Worm (Caenorhabditis elegans): ENCODE measurements around the gene T06E8.8.

T06E8.8 gene

DNA sequence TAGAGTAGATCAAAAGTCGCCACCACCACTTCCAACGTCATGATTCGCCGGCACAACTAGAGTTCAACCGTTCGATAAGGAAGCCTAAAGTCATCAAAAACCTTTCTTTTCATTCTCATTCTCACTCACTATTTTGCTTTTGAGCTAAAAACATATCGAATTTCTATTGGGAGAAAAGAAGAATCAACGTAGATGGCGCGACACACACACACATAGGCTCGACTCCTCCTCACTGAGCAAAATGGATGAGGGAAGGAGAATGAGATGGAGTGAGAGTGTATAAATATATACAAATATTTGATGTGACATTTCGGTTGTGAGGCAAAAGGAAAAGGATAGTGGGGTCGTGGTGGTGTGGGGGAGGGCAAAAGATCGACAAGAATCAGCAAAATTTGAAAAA lies 1.2 kb downstream of the T06E8.8 start:
- TF ChIP-seq blmp-1 (tag; optimal IDR thresholded peaks at IDR 0.05; ENCODE audit: insufficient read depth), result no peak
- TF ChIP-seq nhr-23 (tag; optimal IDR thresholded peaks at IDR 0.05), result no peak
- TF ChIP-seq F13H6.1 (tag; optimal IDR thresholded peaks at IDR 0.05), result peak; percentile 30
- no peak for TF ChIP-seq elt-1 (tag; optimal IDR thresholded peaks at IDR 0.05)
- no peak for TF ChIP-seq nhr-21 (tag; optimal IDR thresholded peaks at IDR 0.05)

DNA sequence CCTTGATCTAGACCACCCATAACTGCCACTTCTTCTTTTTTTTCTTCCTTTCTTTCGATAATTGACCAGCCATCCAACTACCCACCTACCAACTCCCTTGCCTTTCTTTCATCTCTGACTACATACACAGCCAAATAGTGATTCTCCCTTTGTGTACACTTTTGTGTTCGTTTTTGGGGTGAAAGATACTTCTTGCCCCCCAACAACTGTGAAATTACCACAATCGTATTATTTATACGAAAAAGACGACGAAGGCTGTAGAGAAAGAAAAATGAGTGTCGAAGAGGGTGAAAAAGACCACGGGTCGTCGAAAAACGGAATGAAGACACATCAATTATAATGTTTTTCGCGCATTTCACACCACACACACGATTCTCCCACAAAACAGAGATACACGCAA lies 3.0 kb downstream of the T06E8.8 start:
- TF ChIP-seq nhr-25 (tag; optimal IDR thresholded peaks at IDR 0.05) (peak; percentile 67), ztf-4 (tag; optimal IDR thresholded peaks at IDR 0.05) (no peak), peb-1 (tag; optimal IDR thresholded peaks at IDR 0.05) (no peak), nhr-237 (tag; optimal IDR thresholded peaks at IDR 0.05) (no peak), ztf-11 (tag; optimal IDR thresholded peaks at IDR 0.05) (no peak), ama-1 (optimal IDR thresholded peaks at IDR 0.05) (peak; percentile 42), unc-39 (tag; optimal IDR thresholded peaks at IDR 0.05) (no peak), sma-9 (GFP tag; optimal IDR thresholded peaks at IDR 0.05) (peak; percentile 12), sma-9 (tag; optimal IDR thresholded peaks at IDR 0.05) (no peak), crh-2 (tag; optimal IDR thresholded peaks at IDR 0.05) (peak; percentile 81), sma-3 (GFP tag; optimal IDR thresholded peaks at IDR 0.05) (peak; percentile 3), blmp-1 (tag; optimal IDR thresholded peaks at IDR 0.05; ENCODE audit: insufficient read depth) (peak; percentile 38), nhr-129 (tag; optimal IDR thresholded peaks at IDR 0.05) (no peak)

DNA sequence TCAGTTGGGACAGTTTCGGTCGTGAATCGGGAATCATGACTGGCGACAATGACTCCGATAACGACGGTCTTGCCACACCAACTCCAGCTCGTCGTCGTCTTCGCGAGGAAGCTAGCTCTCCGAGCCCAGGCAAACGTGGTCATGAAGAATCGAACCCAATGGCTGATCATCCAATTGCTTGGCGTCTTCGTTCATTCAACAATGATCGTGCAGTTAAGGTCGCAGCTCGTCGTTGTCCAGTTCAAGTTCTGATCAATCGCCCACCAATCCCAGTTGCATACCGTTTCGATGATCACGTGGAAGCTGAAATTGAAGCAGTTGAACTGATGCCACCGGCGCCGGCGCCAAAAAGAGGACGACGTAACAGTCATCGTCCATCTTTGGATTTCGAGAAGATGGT lies 3.6 kb downstream of the T06E8.8 start:
- TF ChIP-seq ztf-11 (tag; optimal IDR thresholded peaks at IDR 0.05) (no peak), nhr-23 (tag; optimal IDR thresholded peaks at IDR 0.05) (no peak)

DNA sequence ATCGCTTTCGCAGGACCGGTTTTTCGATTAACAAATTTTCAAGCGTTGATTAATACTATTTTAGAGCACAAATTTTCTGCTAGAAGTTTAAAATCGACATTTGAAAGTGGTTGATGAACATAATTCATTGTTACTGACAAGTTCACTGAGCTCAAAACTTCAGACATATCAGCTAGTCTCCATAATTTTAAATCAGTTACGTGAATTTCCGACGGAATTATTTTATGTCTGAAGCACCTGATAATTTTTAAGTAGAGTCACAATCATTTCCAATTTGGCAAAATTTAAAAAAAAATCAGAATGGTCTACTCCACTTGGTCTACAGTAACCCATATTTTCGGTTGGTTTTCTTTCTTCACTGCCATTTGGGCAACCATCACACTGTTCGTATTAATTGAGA lies 8.3 kb downstream of the T06E8.8 start, which contains the start of gene str-118:
Gene str-118 (plus strand): TSS at position 301 of the 400 bp plus-strand sequence.
- no peak for TF ChIP-seq fos-1 (tag; optimal IDR thresholded peaks at IDR 0.05)
- no peak for TF ChIP-seq Y55F3AM.14 (GFP tag; optimal IDR thresholded peaks at IDR 0.05)
- no peak for TF ChIP-seq ztf-4 (tag; optimal IDR thresholded peaks at IDR 0.05)

DNA sequence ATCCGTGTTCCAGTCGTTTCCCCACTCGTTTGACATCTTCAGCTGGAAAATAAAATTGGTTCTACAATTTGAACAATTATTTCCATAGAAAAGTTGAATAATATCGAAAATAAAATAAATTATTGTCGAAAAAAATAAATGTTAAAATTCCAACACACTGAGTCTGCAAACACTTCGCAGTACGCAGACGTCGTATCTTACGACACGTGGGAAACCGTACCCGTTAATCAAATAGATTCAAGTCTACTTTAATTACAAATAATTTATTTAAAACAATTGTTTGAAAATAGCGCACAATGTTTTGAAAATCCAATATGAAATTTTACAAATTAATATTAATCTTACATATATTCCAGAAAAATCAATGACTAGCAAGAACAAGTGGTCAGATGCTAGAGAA lies 11.3 kb downstream of the T06E8.8 start, which contains the start of gene yif-1:
Gene yif-1 (minus strand): TSS at position 42 of the 400 bp plus-strand sequence.
- no peak for TF ChIP-seq nhr-11 (tag; optimal IDR thresholded peaks at IDR 0.05)
- no peak for TF ChIP-seq gmeb-1 (tag; optimal IDR thresholded peaks at IDR 0.05)
- TF ChIP-seq sma-9 (GFP tag; optimal IDR thresholded peaks at IDR 0.05), result no peak
- TF ChIP-seq sma-9 (tag; optimal IDR thresholded peaks at IDR 0.05), result no peak
- TF ChIP-seq nhr-129 (tag; optimal IDR thresholded peaks at IDR 0.05), result no peak
- TF ChIP-seq zag-1 (tag; optimal IDR thresholded peaks at IDR 0.05), result no peak
- peak; percentile 14 to 90 for TF ChIP-seq lsy-2 (tag; optimal IDR thresholded peaks at IDR 0.05)
- no peak for TF ChIP-seq crh-2 (tag; optimal IDR thresholded peaks at IDR 0.05)
- peak; percentile 47 for TF ChIP-seq C34F6.9 (tag; optimal IDR thresholded peaks at IDR 0.05)
- peak; percentile 24 for TF ChIP-seq unc-55 (GFP tag; optimal IDR thresholded peaks at IDR 0.05)

DNA sequence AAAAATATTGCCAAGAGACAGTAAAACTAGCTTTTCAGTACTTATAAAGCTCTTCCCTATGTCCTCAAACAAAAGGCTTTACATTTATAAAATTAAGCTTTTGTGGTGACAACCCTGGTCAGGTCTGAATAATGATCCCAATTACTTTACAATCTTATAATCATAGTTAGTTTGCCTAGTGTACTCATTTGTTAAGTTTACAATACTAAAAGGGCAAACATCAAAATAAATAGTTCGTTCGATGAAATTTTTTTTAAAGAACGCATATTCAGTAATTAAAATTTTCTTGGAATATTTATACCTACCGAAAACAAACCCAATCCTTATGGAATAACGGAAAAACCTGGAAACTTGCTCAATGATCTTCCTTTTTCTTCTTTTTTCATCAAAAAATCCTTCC lies 15.2 kb downstream of the T06E8.8 start:
- TF ChIP-seq F13H6.1 (tag; optimal IDR thresholded peaks at IDR 0.05) (no peak), ztf-4 (tag; optimal IDR thresholded peaks at IDR 0.05) (no peak), nhr-21 (tag; optimal IDR thresholded peaks at IDR 0.05) (no peak), ztf-11 (tag; optimal IDR thresholded peaks at IDR 0.05) (no peak), gmeb-1 (tag; optimal IDR thresholded peaks at IDR 0.05) (no peak), zag-1 (tag; optimal IDR thresholded peaks at IDR 0.05) (no peak), nhr-25 (tag; optimal IDR thresholded peaks at IDR 0.05) (no peak), elt-3 (tag; optimal IDR thresholded peaks at IDR 0.05) (no peak)

DNA sequence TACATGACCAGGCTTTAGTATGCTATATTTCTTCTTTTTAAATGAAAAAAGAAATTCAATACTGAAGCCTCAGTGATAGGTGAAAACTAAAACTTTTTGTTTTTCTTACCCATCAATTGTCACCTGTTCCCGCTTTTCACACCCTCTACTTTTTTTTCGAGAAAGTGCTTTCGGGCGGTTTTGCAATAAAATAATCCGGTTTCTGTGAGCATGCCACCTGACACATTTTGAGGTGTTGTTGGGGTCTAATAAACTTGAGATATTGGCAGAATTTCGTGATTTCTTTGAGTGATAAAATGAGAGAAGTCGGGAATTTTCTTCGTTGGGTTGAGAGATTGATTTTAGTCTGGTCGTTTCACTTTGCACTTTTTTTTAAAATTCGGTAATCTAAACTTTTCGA lies 16.5 kb downstream of the T06E8.8 start:
- peak; percentile 6 for TF ChIP-seq nhr-129 (tag; optimal IDR thresholded peaks at IDR 0.05)
- TF ChIP-seq ztf-4 (tag; optimal IDR thresholded peaks at IDR 0.05), result no peak
- no peak for TF ChIP-seq nhr-25 (tag; optimal IDR thresholded peaks at IDR 0.05)
- TF ChIP-seq elt-1 (tag; optimal IDR thresholded peaks at IDR 0.05), result no peak
- no peak for TF ChIP-seq sem-4 (tag; optimal IDR thresholded peaks at IDR 0.05)
- peak; percentile 9 for TF ChIP-seq C34F6.9 (tag; optimal IDR thresholded peaks at IDR 0.05)
- TF ChIP-seq peb-1 (tag; optimal IDR thresholded peaks at IDR 0.05), result no peak
- no peak for TF ChIP-seq nhr-23 (tag; optimal IDR thresholded peaks at IDR 0.05)
- no peak for TF ChIP-seq nhr-11 (tag; optimal IDR thresholded peaks at IDR 0.05)
- no peak for TF ChIP-seq nhr-6 (tag; optimal IDR thresholded peaks at IDR 0.05)
- TF ChIP-seq ceh-16 (tag; optimal IDR thresholded peaks at IDR 0.05), result no peak
- TF ChIP-seq blmp-1 (tag; optimal IDR thresholded peaks at IDR 0.05; ENCODE audit: insufficient read depth), result no peak
